Worm (Caenorhabditis elegans) whole organism, early embryonic: ENCODE results near the gene F14F9.4.

Source experiments
- B0310.2 ChIP-seq: sonication (generic microtip); optimal IDR thresholded peaks from 2 replicates; lab custom pipeline; 2016; ENCODE audit warnings: mild to moderate bottlenecking, missing genetic modification characterization, missing compliant biosample characterization
- F13C5.2 ChIP-seq: sonication (generic microtip); optimal IDR thresholded peaks from 2 replicates; lab custom pipeline; 2017; ENCODE audit warnings: mild to moderate bottlenecking, missing genetic modification characterization, inconsistent platforms, missing compliant biosample characterization
- aly-1 ChIP-seq: sonication (generic microtip); optimal IDR thresholded peaks from 2 replicates; lab custom pipeline; 2016; ENCODE audit warnings: missing genetic modification characterization, missing compliant biosample characterization
- ama-1 ChIP-seq: fragments of 150-350 bp; optimal IDR thresholded peaks from 2 replicates; lab custom pipeline; 2014
- ceh-13 ChIP-seq: fragments of 200-800 bp; sonication (Bioruptor generic); optimal IDR thresholded peaks from 2 replicates; lab custom pipeline; 2018; ENCODE audit warnings: mild to moderate bottlenecking, missing genetic modification characterization, missing compliant biosample characterization
- ceh-36 ChIP-seq: sonication (generic microtip); optimal IDR thresholded peaks from 2 replicates; lab custom pipeline; 2016; ENCODE audit warnings: missing genetic modification characterization, inconsistent platforms, missing compliant biosample characterization
- ets-7 ChIP-seq: sonication (generic microtip); optimal IDR thresholded peaks from 2 replicates; lab custom pipeline; 2016; ENCODE audit warnings: missing genotype, missing genetic modification characterization, missing compliant biosample characterization
- flt-1 ChIP-seq: fragments of 200-800 bp; sonication (Bioruptor generic); IDR thresholded peaks from 2 replicates; pipeline ENCODE4 v1.3.6; 2022; ENCODE audit warnings: missing genetic modification characterization, missing compliant biosample characterization
- hmbx-1 ChIP-seq: sonication (generic microtip); optimal IDR thresholded peaks from 2 replicates; lab custom pipeline; 2016; ENCODE audit warnings: mild to moderate bottlenecking, missing genetic modification characterization, missing compliant biosample characterization
- hmg-4 ChIP-seq: fragments of 200-800 bp; sonication (Bioruptor generic); optimal IDR thresholded peaks from 2 replicates; lab custom pipeline; 2018; ENCODE audit warnings: mild to moderate bottlenecking, missing genetic modification characterization, missing compliant biosample characterization
- hnd-1 ChIP-seq: sonication (generic microtip); optimal IDR thresholded peaks from 2 replicates; lab custom pipeline; 2016; ENCODE audit warnings: missing genetic modification characterization, missing compliant biosample characterization
- pes-1 ChIP-seq: fragments of 200-800 bp; sonication (Bioruptor generic); IDR thresholded peaks from 2 replicates; pipeline ENCODE4 v1.3.6; 2022; ENCODE audit warnings: missing genetic modification reagents, missing genetic modification characterization, missing compliant biosample characterization
- scrt-1 ChIP-seq: fragments of 200-800 bp; sonication (Bioruptor generic); IDR thresholded peaks from 2 replicates; pipeline ENCODE4 v1.3.6; 2022; ENCODE audit warnings: missing genetic modification characterization, missing compliant biosample characterization
- sea-1 ChIP-seq: fragments of 200-800 bp; sonication (Bioruptor generic); conservative IDR thresholded peaks from 2 replicates; pipeline ENCODE4 v1.3.6; 2022; ENCODE audit warnings: missing genetic modification characterization, missing compliant biosample characterization
- tbx-11 ChIP-seq: fragments of 200-800 bp; sonication (Bioruptor generic); IDR thresholded peaks from 2 replicates; pipeline ENCODE4 v1.3.6; 2022; ENCODE audit warnings: missing genetic modification characterization, missing compliant biosample characterization
- tbx-37 ChIP-seq: fragments of 200-800 bp; sonication (Bioruptor generic); conservative IDR thresholded peaks from 2 replicates; pipeline ENCODE4 v1.3.6; 2022; ENCODE audit warnings: missing genetic modification reagents, missing genetic modification characterization, missing compliant biosample characterization
- tra-4 ChIP-seq: sonication (generic microtip); optimal IDR thresholded peaks from 2 replicates; lab custom pipeline; 2017; ENCODE audit warnings: missing genetic modification characterization, missing compliant biosample characterization

The F14F9.4 gene

ce11 chrV:5150880-5151279 lies 18.3 kb downstream of the F14F9.4 start, which contains the start of gene srh-130:
TSS of gene srh-130 (plus strand) at chrV:5151180.
- TF ChIP-seq ceh-13 (GFP tag; lab: Kevin White, UChicago) (no peak), flt-1 (GFP tag; lab: Robert Waterston, UW) (no peak), ets-7 (tag; lab: Kevin White, UChicago) (no peak), ceh-36 (tag; lab: Kevin White, UChicago) (no peak), tbx-37 (no peak), tra-4 (tag; lab: Kevin White, UChicago) (no peak), hnd-1 (tag; lab: Kevin White, UChicago) (no peak), scrt-1 (GFP tag; lab: Robert Waterston, UW) (no peak), hmbx-1 (tag; lab: Kevin White, UChicago) (no peak), aly-1 (tag; lab: Kevin White, UChicago) (no peak), hmg-4 (no peak), ama-1 (lab: Kevin White, UChicago) (no peak), F13C5.2 (tag; lab: Kevin White, UChicago) (no peak), pes-1 (GFP tag; lab: Robert Waterston, UW) (no peak), tbx-11 (GFP tag; lab: Robert Waterston, UW) (no peak)

ce11 chrV:5155516-5155915 lies 23.0 kb downstream of the F14F9.4 start, which contains the start of gene srx-38:
TSS of gene srx-38 (minus strand) at chrV:5155616.
- TF ChIP-seq ceh-36 (tag; lab: Kevin White, UChicago) = no peak
- TF ChIP-seq B0310.2 (tag; lab: Kevin White, UChicago) = no peak
- TF ChIP-seq hnd-1 (tag; lab: Kevin White, UChicago) = no peak
- TF ChIP-seq pes-1 (GFP tag; lab: Robert Waterston, UW) = no peak
- TF ChIP-seq ceh-13 (GFP tag; lab: Kevin White, UChicago) = no peak

ce11 chrV:5157660-5158059 lies 25.1 kb downstream of the F14F9.4 start, which contains the start of gene srx-39:
TSS of gene srx-39 (minus strand) at chrV:5157760.
- no peak for TF ChIP-seq ceh-36 (tag; lab: Kevin White, UChicago)

- no peak for TF ChIP-seq F13C5.2 (tag; lab: Kevin White, UChicago)
- TF ChIP-seq sea-1 (GFP tag; lab: Robert Waterston, UW) = no peak
- TF ChIP-seq hmbx-1 (tag; lab: Kevin White, UChicago) = no peak
- no peak for TF ChIP-seq flt-1 (GFP tag; lab: Robert Waterston, UW)
- TF ChIP-seq tbx-37 = no peak
- no peak for TF ChIP-seq ceh-36 (tag; lab: Kevin White, UChicago)
- TF ChIP-seq ama-1 (lab: Kevin White, UChicago) = no peak
- no peak for TF ChIP-seq hmg-4
- TF ChIP-seq tra-4 (tag; lab: Kevin White, UChicago) = no peak
- TF ChIP-seq B0310.2 (tag; lab: Kevin White, UChicago) = no peak
- no peak for TF ChIP-seq pes-1 (GFP tag; lab: Robert Waterston, UW)
Observed at ce11 chrV:5158302-5158701, 25.8 kb downstream of the F14F9.4 start, which contains the start of gene abu-15. TSS of gene abu-15 (plus strand) at chrV:5158602.

- TF ChIP-seq hnd-1 (tag; lab: Kevin White, UChicago) (no peak), tbx-11 (GFP tag; lab: Robert Waterston, UW) (no peak), F13C5.2 (tag; lab: Kevin White, UChicago) (no peak), tbx-37 (no peak), ama-1 (lab: Kevin White, UChicago) (no peak), pes-1 (GFP tag; lab: Robert Waterston, UW) (no peak), hmg-4 (no peak)
Observed at ce11 chrV:5161792-5162191, 29.3 kb downstream of the F14F9.4 start, which contains the start of gene abu-6. TSS of gene abu-6 (minus strand) at chrV:5161892.

ce11 chrV:5164682-5165081 lies 32.1 kb downstream of the F14F9.4 start, which contains the start of gene abu-7:
TSS of gene abu-7 (minus strand) at chrV:5164782.
- TF ChIP-seq B0310.2 (tag; lab: Kevin White, UChicago) = no peak
- TF ChIP-seq ets-7 (tag; lab: Kevin White, UChicago) = no peak
- no peak for TF ChIP-seq ama-1 (lab: Kevin White, UChicago)
- TF ChIP-seq scrt-1 (GFP tag; lab: Robert Waterston, UW) = no peak
- TF ChIP-seq pes-1 (GFP tag; lab: Robert Waterston, UW) = no peak
- no peak for TF ChIP-seq ceh-13 (GFP tag; lab: Kevin White, UChicago)

- TF ChIP-seq hmbx-1 (tag; lab: Kevin White, UChicago) = no peak
- TF ChIP-seq scrt-1 (GFP tag; lab: Robert Waterston, UW) = no peak
- TF ChIP-seq F13C5.2 (tag; lab: Kevin White, UChicago) = no peak
- TF ChIP-seq tbx-37 = no peak
- no peak for TF ChIP-seq ceh-36 (tag; lab: Kevin White, UChicago)
- no peak for TF ChIP-seq hmg-4
- no peak for TF ChIP-seq flt-1 (GFP tag; lab: Robert Waterston, UW)
- no peak for TF ChIP-seq hnd-1 (tag; lab: Kevin White, UChicago)
- TF ChIP-seq ama-1 (lab: Kevin White, UChicago) = no peak
- no peak for TF ChIP-seq pes-1 (GFP tag; lab: Robert Waterston, UW)
- no peak for TF ChIP-seq tbx-11 (GFP tag; lab: Robert Waterston, UW)
- no peak for TF ChIP-seq tra-4 (tag; lab: Kevin White, UChicago)
- TF ChIP-seq B0310.2 (tag; lab: Kevin White, UChicago) = no peak
- TF ChIP-seq ets-7 (tag; lab: Kevin White, UChicago) = no peak
- no peak for TF ChIP-seq ceh-13 (GFP tag; lab: Kevin White, UChicago)
- no peak for TF ChIP-seq sea-1 (GFP tag; lab: Robert Waterston, UW)
Observed at ce11 chrV:5165426-5165825, 32.9 kb downstream of the F14F9.4 start, which contains the start of gene srw-140. TSS of gene srw-140 (plus strand) at chrV:5165726.

ce11 chrV:5169586-5169985 lies 37.0 kb downstream of the F14F9.4 start, which contains the start of gene srt-64:
TSS of gene srt-64 (minus strand) at chrV:5169686.
- TF ChIP-seq F13C5.2 (tag; lab: Kevin White, UChicago) (no peak), aly-1 (tag; lab: Kevin White, UChicago) (no peak), sea-1 (GFP tag; lab: Robert Waterston, UW) (no peak), ceh-13 (GFP tag; lab: Kevin White, UChicago) (no peak), hmg-4 (no peak), ceh-36 (tag; lab: Kevin White, UChicago) (no peak), ama-1 (lab: Kevin White, UChicago) (no peak), pes-1 (GFP tag; lab: Robert Waterston, UW) (no peak), tbx-11 (GFP tag; lab: Robert Waterston, UW) (no peak), ets-7 (tag; lab: Kevin White, UChicago) (no peak), flt-1 (GFP tag; lab: Robert Waterston, UW) (no peak), hmbx-1 (tag; lab: Kevin White, UChicago) (no peak), B0310.2 (tag; lab: Kevin White, UChicago) (no peak)
